Fruit fly (Drosophila melanogaster): Measurements from ENCODE around the gene CG12689.
A peak's percentile ranks its signal among the peaks of the same experiment; 100 is the strongest.

Gene CG12689

DNA sequence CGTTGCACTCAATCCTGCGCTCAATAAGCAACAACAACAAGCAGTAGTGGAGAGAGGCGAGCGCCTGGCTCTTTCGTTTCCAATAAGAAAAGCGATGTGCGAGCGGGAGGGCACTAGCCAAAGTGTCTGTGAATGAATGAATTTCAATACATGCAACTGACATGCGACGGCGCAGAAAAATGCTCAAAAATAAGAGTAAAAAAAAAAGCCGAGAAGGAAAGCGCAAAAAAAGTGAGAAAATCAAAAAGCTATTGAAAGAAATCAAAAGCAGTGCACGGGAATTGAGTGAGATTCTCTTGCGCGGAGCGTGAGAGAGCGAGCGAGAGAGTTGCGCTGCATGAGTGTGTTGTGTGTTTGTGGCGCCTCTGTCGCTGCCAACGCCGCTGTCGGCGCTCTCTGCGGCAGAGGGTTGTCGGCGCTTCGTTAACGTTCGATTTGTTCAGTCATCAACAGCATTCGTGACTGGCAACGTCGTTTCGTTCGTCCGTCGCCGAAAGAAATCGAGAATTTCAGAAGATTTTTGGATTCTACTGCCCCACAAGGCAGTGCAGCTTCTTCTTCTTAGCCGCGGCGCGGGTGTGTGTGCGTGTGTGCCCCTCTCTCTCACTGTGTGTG, 22.2 kb upstream of the CG12689 start, which contains the start of gene ct (continued):
- no peak for TF ChIP-seq crc (GFP tag; optimal IDR thresholded peaks at IDR 0.05)
- TF ChIP-seq Optix (GFP tag; IDR thresholded peaks at IDR 0.05): no peak
- TF ChIP-seq Drgx (GFP tag; IDR thresholded peaks at IDR 0.05): peak; percentile 82
- TF ChIP-seq CG2120 (GFP tag; optimal IDR thresholded peaks at IDR 0.05): no peak
- no peak for TF ChIP-seq Lim3 (GFP tag; IDR thresholded peaks at IDR 0.05)
- TF ChIP-seq Dbx (GFP tag; IDR thresholded peaks at IDR 0.05): no peak
- no peak for TF ChIP-seq ro (GFP tag; IDR thresholded peaks at IDR 0.05)
- TF ChIP-seq run (tag; optimal IDR thresholded peaks at IDR 0.05): no peak
- 0 out of 3 replicates have a peak, but pooled peaks have one; percentile 54 for TF ChIP-seq CG2199 (GFP tag; IDR thresholded peaks at IDR 0.05)
- no peak for TF ChIP-seq CG2875 (GFP tag; optimal IDR thresholded peaks at IDR 0.05)
- TF ChIP-seq chm (GFP tag; IDR thresholded peaks at IDR 0.05): peak; percentile 79
- TF ChIP-seq sd (tag; optimal IDR thresholded peaks at IDR 0.05): no peak
- TF ChIP-seq Oaz (GFP tag; IDR thresholded peaks at IDR 0.05): no peak
- TF ChIP-seq pfk (GFP tag; optimal IDR thresholded peaks at IDR 0.05): no peak
- no peak for TF ChIP-seq CG6254 (GFP tag; optimal IDR thresholded peaks at IDR 0.05)
- TF ChIP-seq chinmo (GFP tag; IDR thresholded peaks at IDR 0.05; ENCODE audit: partially characterized antibody): peak; percentile 83; the same call in 2 of the 4 replicates
- TF ChIP-seq Deaf1 (tag; optimal IDR thresholded peaks at IDR 0.05): peak; percentile 86
- TF ChIP-seq Taf1 (GFP tag; IDR thresholded peaks at IDR 0.05): no peak
- peak; percentile 67 for TF ChIP-seq CG17385 (GFP tag; optimal IDR thresholded peaks at IDR 0.05)
- TF ChIP-seq CG4360 (GFP tag; IDR thresholded peaks at IDR 0.05): peak; percentile 93
- no peak for TF ChIP-seq pnt (GFP tag; optimal IDR thresholded peaks at IDR 0.05)
- TF ChIP-seq Bgb (GFP tag; IDR thresholded peaks at IDR 0.05; ENCODE audit: partially characterized antibody): peak; percentile 58; the same call in 1 of the 2 replicates
- peak; percentile 98 for TF ChIP-seq z (GFP tag; IDR thresholded peaks at IDR 0.05)
- no peak for TF ChIP-seq CG16779 (GFP tag; IDR thresholded peaks at IDR 0.05)
- no peak for TF ChIP-seq MESR4 (GFP tag; optimal IDR thresholded peaks at IDR 0.05)
- TF ChIP-seq insv (GFP tag; optimal IDR thresholded peaks at IDR 0.05): peak; percentile 88 to 94
- no peak for TF ChIP-seq CG13624 (GFP tag; optimal IDR thresholded peaks at IDR 0.05)
- TF ChIP-seq Gug (GFP tag; IDR thresholded peaks at IDR 0.05): no peak
- no peak for TF ChIP-seq pan (optimal IDR thresholded peaks at IDR 0.05)
- TF ChIP-seq pan (GFP tag; optimal IDR thresholded peaks at IDR 0.05 in 1 of 2, IDR thresholded peaks at IDR 0.05 in 1 of 2): no peak
- TF ChIP-seq zen (tag; optimal IDR thresholded peaks at IDR 0.05): no peak
- peak; percentile 49; the same call in 1 of the 3 replicates for TF ChIP-seq mld (GFP tag; IDR thresholded peaks at IDR 0.05; ENCODE audit: partially characterized antibody)
- TF ChIP-seq CG6654 (GFP tag; optimal IDR thresholded peaks at IDR 0.05): no peak
- TF ChIP-seq gce (GFP tag; IDR thresholded peaks at IDR 0.05): no peak
- peak in 1 of 2 experiments; percentile 45 for TF ChIP-seq Dfd (GFP tag; optimal IDR thresholded peaks at IDR 0.05)
- no peak for TF ChIP-seq eve (GFP tag; optimal IDR thresholded peaks at IDR 0.05)
- peak; percentile 26; the same call in 1 of the 2 replicates for TF ChIP-seq Xrp1 (GFP tag; IDR thresholded peaks at IDR 0.05)
- no peak for TF ChIP-seq CG30020 (tag; optimal IDR thresholded peaks at IDR 0.05)
- no peak for TF ChIP-seq Myb (GFP tag; optimal IDR thresholded peaks at IDR 0.05)
- TF ChIP-seq bbx (GFP tag; IDR thresholded peaks at IDR 0.05; ENCODE audit: partially characterized antibody): peak; percentile 61; the same call in 1 of the 2 replicates
- TF ChIP-seq tin (GFP tag; optimal IDR thresholded peaks at IDR 0.05): no peak
- 0 out of 3 replicates have a peak, but pooled peaks have one; percentile 43 for TF ChIP-seq CG34224 (GFP tag; IDR thresholded peaks at IDR 0.05; ENCODE audit: partially characterized antibody)
- no peak for TF ChIP-seq Hr78 (GFP tag; optimal IDR thresholded peaks at IDR 0.05)
- peak; percentile 30; the same call in 1 of the 2 replicates for TF ChIP-seq Scr (GFP tag; IDR thresholded peaks at IDR 0.05; ENCODE audit: partially characterized antibody)
- TF ChIP-seq HLH54F (GFP tag; optimal IDR thresholded peaks at IDR 0.05): no peak
- TF ChIP-seq CG15479 (GFP tag; optimal IDR thresholded peaks at IDR 0.05): peak; percentile 66
- no peak for TF ChIP-seq CG34422 (GFP tag; IDR thresholded peaks at IDR 0.05)
- peak; percentile 43; the same call in 1 of the 3 replicates for TF ChIP-seq CG7963 (GFP tag; IDR thresholded peaks at IDR 0.05; ENCODE audit: partially characterized antibody)
- peak; percentile 89 for TF ChIP-seq nom (GFP tag; optimal IDR thresholded peaks at IDR 0.05)
